Worm (Caenorhabditis elegans) whole organism, mixed stage, embryonic: Measurements from ENCODE around the gene tbb-6.

Experiments
- blmp-1 ChIP-seq: fragments of 150-350 bp; optimal IDR thresholded peaks from 2 replicates; lab custom pipeline; 2014; ENCODE audit warnings: missing biosample characterization, missing genetic modification characterization
- elt-1 ChIP-seq: sonication (generic microtip); optimal IDR thresholded peaks from 2 replicates; lab custom pipeline; 2017; ENCODE audit warnings: missing genetic modification characterization, mild to moderate bottlenecking, missing compliant biosample characterization, antibody characterized with exemption, moderate library complexity, borderline replicate concordance; ENCODE audit not compliant: insufficient read depth
- elt-3 ChIP-seq: fragments of 150-350 bp; optimal IDR thresholded peaks from 2 replicates; lab custom pipeline; 2014; ENCODE audit warnings: missing biosample characterization, missing genetic modification characterization
- lin-13 ChIP-seq: fragments of 150-350 bp; optimal IDR thresholded peaks from 2 replicates; lab custom pipeline; 2014; ENCODE audit warnings: missing biosample characterization, missing genetic modification characterization
- nhr-76 ChIP-seq: sonication (generic microtip); optimal IDR thresholded peaks from 2 replicates; lab custom pipeline; 2017; ENCODE audit warnings: missing biosample characterization, missing genetic modification characterization
- pha-4 ChIP-seq: fragments of 150-350 bp; optimal IDR thresholded peaks from 2 replicates; lab custom pipeline; 2018; ENCODE audit warnings: missing biosample characterization, missing genetic modification reagents, missing genetic modification characterization
- snpc-4 ChIP-seq: fragments of 150-350 bp; optimal IDR thresholded peaks from 2 replicates; lab custom pipeline; 2014; ENCODE audit warnings: missing biosample characterization, missing genetic modification characterization
- unc-62 ChIP-seq: fragments of 150-350 bp; optimal IDR thresholded peaks from 2 replicates; lab custom pipeline; 2014; ENCODE audit warnings: missing biosample characterization, missing genetic modification reagents, missing genetic modification characterization
- ztf-11 ChIP-seq: fragments of 150-350 bp; optimal IDR thresholded peaks from 2 replicates; lab custom pipeline; 2014; ENCODE audit warnings: missing biosample characterization, missing genetic modification characterization

DNA sequence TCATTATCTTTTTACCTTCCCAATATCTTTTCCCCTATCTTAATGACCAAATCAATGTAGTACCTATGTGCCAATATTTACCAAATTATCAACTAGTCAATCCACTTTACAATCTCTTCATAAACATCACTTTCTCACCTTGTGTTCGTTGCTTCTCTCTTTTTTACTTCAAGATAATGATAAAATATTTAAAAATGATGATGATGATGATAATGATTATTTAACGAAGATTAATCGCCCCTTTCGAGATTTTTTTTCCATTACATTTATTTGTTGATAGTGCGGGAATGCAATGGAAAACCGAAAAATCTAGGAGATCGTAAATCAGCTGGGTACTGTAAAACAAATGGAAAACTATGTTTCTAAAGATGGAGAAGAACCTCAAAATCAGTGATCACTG, 32.8 kb downstream of the tbb-6 start:
- TF ChIP-seq blmp-1 (tag; lab: Kevin White, UChicago), result no peak
- no peak for TF ChIP-seq pha-4
- TF ChIP-seq nhr-76 (tag; lab: Kevin White, UChicago), result no peak
- no peak for TF ChIP-seq elt-1 (tag; lab: Kevin White, UChicago)
- no peak for TF ChIP-seq unc-62 (GFP tag; lab: Kevin White, UChicago)
- TF ChIP-seq ztf-11 (tag; lab: Kevin White, UChicago), result no peak
- TF ChIP-seq lin-13, result no peak
- no peak for TF ChIP-seq snpc-4
- no peak for TF ChIP-seq elt-3 (tag; lab: Kevin White, UChicago)
